Comparison of ENCODE assay signal across 1 fruit fly cellular context in genomic region chr3L:3240597-3241367, dm6.
TF ChIP-seq lines count a peak whose summit lies in the region.

No protein-coding gene starts in this region.

TF ChIP-seq in whole organism, embryonic, 481 proteins besides CTCF, POLR2A, EP300 and RAD21 (continued from another document and continues in another):
- TF ChIP-seq CG4854 (GFP tag; optimal IDR thresholded peaks at IDR 0.05; lab: Kevin White, UChicago): no peak
- no peak for TF ChIP-seq prd (optimal IDR thresholded peaks at IDR 0.05; lab: Kevin White, UChicago)
- no peak for TF ChIP-seq prd (GFP tag; IDR thresholded peaks at IDR 0.05; lab: Robert Waterston, UW)
- no peak for TF ChIP-seq Oaz (GFP tag; IDR thresholded peaks at IDR 0.05; lab: Robert Waterston, UW)
- no peak for TF ChIP-seq CG6791 (GFP tag; IDR thresholded peaks at IDR 0.05; lab: Robert Waterston, UW; ENCODE audit: partially characterized antibody)
- no peak for TF ChIP-seq ken (GFP tag; IDR thresholded peaks at IDR 0.05; lab: Robert Waterston, UW)
- TF ChIP-seq CG3838 (GFP tag; optimal IDR thresholded peaks at IDR 0.05; lab: Kevin White, UChicago): no peak
- no peak for TF ChIP-seq CkIIα-i1 (GFP tag; IDR thresholded peaks at IDR 0.05; lab: Robert Waterston, UW)
- no peak for TF ChIP-seq CG12299 (tag; optimal IDR thresholded peaks at IDR 0.05; lab: Kevin White, UChicago)
- TF ChIP-seq aop (GFP tag; IDR thresholded peaks at IDR 0.05; lab: Robert Waterston, UW): no peak
- no peak for TF ChIP-seq dm (GFP tag; optimal IDR thresholded peaks at IDR 0.05; lab: Kevin White, UChicago)
- TF ChIP-seq CG3726 (GFP tag; IDR thresholded peaks at IDR 0.05; lab: Robert Waterston, UW): no peak
- TF ChIP-seq CG17829 (tag; optimal IDR thresholded peaks at IDR 0.05; lab: Kevin White, UChicago): peak; percentile 11
- no peak for TF ChIP-seq en (GFP tag; optimal IDR thresholded peaks at IDR 0.05; lab: Kevin White, UChicago)
- peak; percentile 34 for TF ChIP-seq phol (tag; optimal IDR thresholded peaks at IDR 0.05; lab: Kevin White, UChicago)
- no peak for TF ChIP-seq MESR4 (GFP tag; optimal IDR thresholded peaks at IDR 0.05; lab: Kevin White, UChicago)
- TF ChIP-seq ftz-f1 (GFP tag; optimal IDR thresholded peaks at IDR 0.05; lab: Kevin White, UChicago): no peak
- no peak for TF ChIP-seq CG11696 (GFP tag; IDR thresholded peaks at IDR 0.05; lab: Robert Waterston, UW)
- TF ChIP-seq CG2875 (GFP tag; optimal IDR thresholded peaks at IDR 0.05; lab: Kevin White, UChicago): no peak
- TF ChIP-seq sd (tag; optimal IDR thresholded peaks at IDR 0.05; lab: Kevin White, UChicago): no peak
- no peak for TF ChIP-seq CG6254 (GFP tag; optimal IDR thresholded peaks at IDR 0.05; lab: Kevin White, UChicago)
- no peak for TF ChIP-seq hbn (GFP tag; IDR thresholded peaks at IDR 0.05; lab: Robert Waterston, UW; ENCODE audit: partially characterized antibody)
- TF ChIP-seq sna (GFP tag; IDR thresholded peaks at IDR 0.05; lab: Robert Waterston, UW; ENCODE audit: partially characterized antibody): no peak
- TF ChIP-seq HLH54F (GFP tag; optimal IDR thresholded peaks at IDR 0.05; lab: Kevin White, UChicago): no peak
- no peak for TF ChIP-seq C15 (GFP tag; IDR thresholded peaks at IDR 0.05; lab: Robert Waterston, UW)
- TF ChIP-seq ab (GFP tag; optimal IDR thresholded peaks at IDR 0.05; lab: Kevin White, UChicago): no peak
- peak; percentile 18; the same call in 1 of the 2 replicates for TF ChIP-seq CG14441 (GFP tag; IDR thresholded peaks at IDR 0.05; lab: Robert Waterston, UW)
- TF ChIP-seq sim (GFP tag; IDR thresholded peaks at IDR 0.05; lab: Robert Waterston, UW): no peak
- no peak for TF ChIP-seq gt (GFP tag; IDR thresholded peaks at IDR 0.05; lab: Robert Waterston, UW)
- no peak for TF ChIP-seq eve (GFP tag; optimal IDR thresholded peaks at IDR 0.05; lab: Kevin White, UChicago)
- no peak for TF ChIP-seq CG43689 (GFP tag; IDR thresholded peaks at IDR 0.05; lab: Robert Waterston, UW)
- TF ChIP-seq nerfin-2 (GFP tag; IDR thresholded peaks at IDR 0.05; lab: Robert Waterston, UW; ENCODE audit: partially characterized antibody): no peak
- TF ChIP-seq CG9215 (GFP tag; IDR thresholded peaks at IDR 0.05; lab: Robert Waterston, UW): no peak
- TF ChIP-seq D19A (tag; optimal IDR thresholded peaks at IDR 0.05; lab: Kevin White, UChicago): peak; percentile 0
- no peak for TF ChIP-seq Awh (GFP tag; IDR thresholded peaks at IDR 0.05; lab: Robert Waterston, UW)
- TF ChIP-seq Atf6 (GFP tag; IDR thresholded peaks at IDR 0.05; lab: Robert Waterston, UW): no peak
- no peak for TF ChIP-seq CG10147 (GFP tag; optimal IDR thresholded peaks at IDR 0.05; lab: Kevin White, UChicago)
- TF ChIP-seq CG16779 (GFP tag; IDR thresholded peaks at IDR 0.05; lab: Robert Waterston, UW): no peak
- no peak for TF ChIP-seq Rfx (GFP tag; IDR thresholded peaks at IDR 0.05; lab: Robert Waterston, UW)
- TF ChIP-seq stwl (tag; optimal IDR thresholded peaks at IDR 0.05; lab: Kevin White, UChicago): no peak
- no peak for TF ChIP-seq CG3281 (GFP tag; optimal IDR thresholded peaks at IDR 0.05; lab: Kevin White, UChicago)
- 0 out of 3 replicates have a peak, but pooled peaks have one; percentile 25 for TF ChIP-seq dysf (GFP tag; IDR thresholded peaks at IDR 0.05; lab: Robert Waterston, UW)
- TF ChIP-seq CG17385 (GFP tag; optimal IDR thresholded peaks at IDR 0.05; lab: Kevin White, UChicago): peak; percentile 49
- no peak for TF ChIP-seq CG18599 (GFP tag; optimal IDR thresholded peaks at IDR 0.05; lab: Kevin White, UChicago)
- TF ChIP-seq kay (GFP tag; optimal IDR thresholded peaks at IDR 0.05; lab: Kevin White, UChicago): no peak
- peak; percentile 56 for TF ChIP-seq Ssrp (tag; optimal IDR thresholded peaks at IDR 0.05; lab: Kevin White, UChicago)
- no peak for TF ChIP-seq CG12104 (GFP tag; optimal IDR thresholded peaks at IDR 0.05; lab: Kevin White, UChicago)
- TF ChIP-seq Doc2 (GFP tag; IDR thresholded peaks at IDR 0.05; lab: Robert Waterston, UW): no peak
- peak; percentile 66 to 92 for TF ChIP-seq bsh (GFP tag; optimal IDR thresholded peaks at IDR 0.05; lab: Kevin White, UChicago)
- peak in 1 of 2 experiments; percentile 31 for TF ChIP-seq dpn (GFP tag; optimal IDR thresholded peaks at IDR 0.05; lab: Kevin White, UChicago)
- TF ChIP-seq CG30431 (GFP tag; optimal IDR thresholded peaks at IDR 0.05; lab: Kevin White, UChicago): no peak
- TF ChIP-seq nmo (GFP tag; optimal IDR thresholded peaks at IDR 0.05; lab: Kevin White, UChicago): peak; percentile 60
- no peak for TF ChIP-seq Mes4 (GFP tag; optimal IDR thresholded peaks at IDR 0.05; lab: Kevin White, UChicago)
- TF ChIP-seq luna (GFP tag; optimal IDR thresholded peaks at IDR 0.05; lab: Kevin White, UChicago): no peak
- TF ChIP-seq ci (GFP tag; IDR thresholded peaks at IDR 0.05; lab: Robert Waterston, UW): 0 out of 3 replicates have a peak, but pooled peaks have one; percentile 43
- no peak for TF ChIP-seq exex (tag; optimal IDR thresholded peaks at IDR 0.05; lab: Kevin White, UChicago)
- TF ChIP-seq nom (GFP tag; optimal IDR thresholded peaks at IDR 0.05; lab: Kevin White, UChicago): peak; percentile 99
- peak; percentile 51 for TF ChIP-seq Oli (tag; optimal IDR thresholded peaks at IDR 0.05; lab: Kevin White, UChicago)
- TF ChIP-seq pzg (GFP tag; optimal IDR thresholded peaks at IDR 0.05; lab: Kevin White, UChicago): no peak
- TF ChIP-seq CG1602 (GFP tag; optimal IDR thresholded peaks at IDR 0.05; lab: Kevin White, UChicago): no peak
- TF ChIP-seq CG17186 (GFP tag; optimal IDR thresholded peaks at IDR 0.05; lab: Kevin White, UChicago): no peak
- TF ChIP-seq Drgx (GFP tag; IDR thresholded peaks at IDR 0.05; lab: Robert Waterston, UW): peak; percentile 84
- TF ChIP-seq shn (GFP tag; optimal IDR thresholded peaks at IDR 0.05; lab: Kevin White, UChicago): no peak
- no peak for TF ChIP-seq Vsx1 (GFP tag; optimal IDR thresholded peaks at IDR 0.05; lab: Kevin White, UChicago)
- no peak for TF ChIP-seq Hmx (GFP tag; optimal IDR thresholded peaks at IDR 0.05; lab: Kevin White, UChicago)
- TF ChIP-seq sens (GFP tag; lab: Kevin White, UChicago): no peak
- no peak for TF ChIP-seq CG4730 (GFP tag; IDR thresholded peaks at IDR 0.05; lab: Robert Waterston, UW)
- TF ChIP-seq crc (GFP tag; optimal IDR thresholded peaks at IDR 0.05; lab: Kevin White, UChicago): no peak
- TF ChIP-seq hth (optimal IDR thresholded peaks at IDR 0.05; lab: Kevin White, UChicago): no peak
- no peak for TF ChIP-seq rib (GFP tag; IDR thresholded peaks at IDR 0.05; lab: Robert Waterston, UW)
- TF ChIP-seq bbx (GFP tag; IDR thresholded peaks at IDR 0.05; lab: Robert Waterston, UW; ENCODE audit: partially characterized antibody): no peak
- no peak for TF ChIP-seq zen2 (GFP tag; IDR thresholded peaks at IDR 0.05; lab: Robert Waterston, UW; ENCODE audit: partially characterized antibody)
- no peak for TF ChIP-seq ham (GFP tag; IDR thresholded peaks at IDR 0.05; lab: Robert Waterston, UW)
- TF ChIP-seq nerfin-1 (tag; optimal IDR thresholded peaks at IDR 0.05; lab: Kevin White, UChicago): no peak
- TF ChIP-seq NC2β (GFP tag; optimal IDR thresholded peaks at IDR 0.05; lab: Kevin White, UChicago): no peak
- TF ChIP-seq Nf-YB (GFP tag; optimal IDR thresholded peaks at IDR 0.05; lab: Kevin White, UChicago): peak; percentile 24
- peak; percentile 40 for TF ChIP-seq CG13424 (tag; optimal IDR thresholded peaks at IDR 0.05; lab: Kevin White, UChicago)
- TF ChIP-seq CG10462 (GFP tag; optimal IDR thresholded peaks at IDR 0.05; lab: Kevin White, UChicago): no peak
- TF ChIP-seq CG6683 (GFP tag; optimal IDR thresholded peaks at IDR 0.05; lab: Kevin White, UChicago): no peak
- TF ChIP-seq CG11093 (GFP tag; IDR thresholded peaks at IDR 0.05; lab: Robert Waterston, UW): no peak
- no peak for TF ChIP-seq Doc3 (GFP tag; IDR thresholded peaks at IDR 0.05; lab: Robert Waterston, UW; ENCODE audit: partially characterized antibody)
- no peak for TF ChIP-seq Fer1 (GFP tag; optimal IDR thresholded peaks at IDR 0.05; lab: Kevin White, UChicago)
- no peak for TF ChIP-seq schlank (tag; optimal IDR thresholded peaks at IDR 0.05; lab: Kevin White, UChicago)
- no peak for TF ChIP-seq eyg (GFP tag; optimal IDR thresholded peaks at IDR 0.05; lab: Kevin White, UChicago)
- no peak for TF ChIP-seq CG3163 (GFP tag; optimal IDR thresholded peaks at IDR 0.05; lab: Kevin White, UChicago)
- TF ChIP-seq CG11085 (GFP tag; IDR thresholded peaks at IDR 0.05; lab: Robert Waterston, UW): no peak
- no peak for TF ChIP-seq YL-1 (GFP tag; optimal IDR thresholded peaks at IDR 0.05; lab: Kevin White, UChicago)
- TF ChIP-seq CG9437 (GFP tag; optimal IDR thresholded peaks at IDR 0.05; lab: Kevin White, UChicago): no peak
- TF ChIP-seq CG18262 (tag; optimal IDR thresholded peaks at IDR 0.05; lab: Kevin White, UChicago): peak; percentile 45
- TF ChIP-seq az2 (GFP tag; optimal IDR thresholded peaks at IDR 0.05; lab: Kevin White, UChicago): peak; percentile 29
- TF ChIP-seq CG10654 (GFP tag; optimal IDR thresholded peaks at IDR 0.05; lab: Kevin White, UChicago): no peak
- no peak for TF ChIP-seq Dref (GFP tag; IDR thresholded peaks at IDR 0.05; lab: Robert Waterston, UW)
- no peak for TF ChIP-seq hb (GFP tag; IDR thresholded peaks at IDR 0.05; lab: Robert Waterston, UW; ENCODE audit: partially characterized antibody)
- no peak for TF ChIP-seq CG6813 (GFP tag; optimal IDR thresholded peaks at IDR 0.05; lab: Kevin White, UChicago)
- TF ChIP-seq CG31224 (GFP tag; IDR thresholded peaks at IDR 0.05; lab: Robert Waterston, UW): no peak
- no peak for TF ChIP-seq stc (GFP tag; IDR thresholded peaks at IDR 0.05; lab: Robert Waterston, UW)
- no peak for TF ChIP-seq ro (GFP tag; IDR thresholded peaks at IDR 0.05; lab: Robert Waterston, UW)
- no peak for TF ChIP-seq NFAT (GFP tag; IDR thresholded peaks at IDR 0.05; lab: Robert Waterston, UW)
- peak; percentile 90 for TF ChIP-seq corto (GFP tag; optimal IDR thresholded peaks at IDR 0.05; lab: Kevin White, UChicago)
- TF ChIP-seq Eip74EF (GFP tag; optimal IDR thresholded peaks at IDR 0.05; lab: Kevin White, UChicago): peak in 1 of 2 experiments; percentile 34
- no peak for TF ChIP-seq CG1233 (GFP tag; optimal IDR thresholded peaks at IDR 0.05; lab: Kevin White, UChicago)
- TF ChIP-seq CG4328 (GFP tag; optimal IDR thresholded peaks at IDR 0.05; lab: Kevin White, UChicago): no peak
- no peak for TF ChIP-seq scrt (GFP tag; optimal IDR thresholded peaks at IDR 0.05; lab: Kevin White, UChicago)
- no peak for TF ChIP-seq Lim3 (GFP tag; IDR thresholded peaks at IDR 0.05; lab: Robert Waterston, UW)
- TF ChIP-seq CHES-1-like (GFP tag; optimal IDR thresholded peaks at IDR 0.05; lab: Kevin White, UChicago): no peak
- TF ChIP-seq CG8281 (tag; optimal IDR thresholded peaks at IDR 0.05; lab: Kevin White, UChicago): no peak
- TF ChIP-seq Meics (GFP tag; optimal IDR thresholded peaks at IDR 0.05; lab: Kevin White, UChicago): no peak
- peak; percentile 18 for TF ChIP-seq unpg (GFP tag; optimal IDR thresholded peaks at IDR 0.05; lab: Kevin White, UChicago)
- no peak for TF ChIP-seq CG10274 (GFP tag; optimal IDR thresholded peaks at IDR 0.05; lab: Kevin White, UChicago)
- no peak for TF ChIP-seq CG7372 (GFP tag; IDR thresholded peaks at IDR 0.05; lab: Robert Waterston, UW)
- no peak for TF ChIP-seq CG16863 (GFP tag; optimal IDR thresholded peaks at IDR 0.05; lab: Kevin White, UChicago)
- TF ChIP-seq onecut (GFP tag; IDR thresholded peaks at IDR 0.05; lab: Robert Waterston, UW): no peak
- no peak for TF ChIP-seq CG14050 (GFP tag; IDR thresholded peaks at IDR 0.05; lab: Robert Waterston, UW)
- TF ChIP-seq CG8089 (GFP tag; optimal IDR thresholded peaks at IDR 0.05; lab: Kevin White, UChicago): no peak
- TF ChIP-seq run (tag; optimal IDR thresholded peaks at IDR 0.05; lab: Kevin White, UChicago): no peak
- TF ChIP-seq Elba2 (GFP tag; optimal IDR thresholded peaks at IDR 0.05; lab: Kevin White, UChicago): no peak
- no peak for TF ChIP-seq CG3847 (GFP tag; IDR thresholded peaks at IDR 0.05; lab: Robert Waterston, UW)
- no peak for TF ChIP-seq Hsf (GFP tag; optimal IDR thresholded peaks at IDR 0.05; lab: Kevin White, UChicago)
- no peak for TF ChIP-seq Stat92E (GFP tag; optimal IDR thresholded peaks at IDR 0.05; lab: Kevin White, UChicago)
- no peak for TF ChIP-seq CG3065 (GFP tag; optimal IDR thresholded peaks at IDR 0.05; lab: Kevin White, UChicago)
- TF ChIP-seq CG2889 (GFP tag; IDR thresholded peaks at IDR 0.05; lab: Robert Waterston, UW): no peak
- no peak for TF ChIP-seq ase (GFP tag; IDR thresholded peaks at IDR 0.05; lab: Robert Waterston, UW)
- TF ChIP-seq CG13123 (GFP tag; optimal IDR thresholded peaks at IDR 0.05; lab: Kevin White, UChicago): no peak
- TF ChIP-seq pan (optimal IDR thresholded peaks at IDR 0.05; lab: Kevin White, UChicago): no peak
- TF ChIP-seq pan (GFP tag; optimal IDR thresholded peaks at IDR 0.05 in 1 of 2, IDR thresholded peaks at IDR 0.05 in 1 of 2): no peak
- TF ChIP-seq CrebB (tag; optimal IDR thresholded peaks at IDR 0.05; lab: Kevin White, UChicago): no peak
- no peak for TF ChIP-seq CG33213 (GFP tag; optimal IDR thresholded peaks at IDR 0.05; lab: Kevin White, UChicago)
- no peak for TF ChIP-seq kni (GFP tag; optimal IDR thresholded peaks at IDR 0.05; lab: Kevin White, UChicago)
- TF ChIP-seq CG7357 (GFP tag; IDR thresholded peaks at IDR 0.05; lab: Robert Waterston, UW): no peak
- no peak for TF ChIP-seq CG3995 (GFP tag; optimal IDR thresholded peaks at IDR 0.05; lab: Kevin White, UChicago)
- no peak for TF ChIP-seq oc (tag; optimal IDR thresholded peaks at IDR 0.05; lab: Kevin White, UChicago)
- peak in 1 of 2 experiments; percentile 65 for TF ChIP-seq Hr51 (GFP tag; optimal IDR thresholded peaks at IDR 0.05; lab: Kevin White, UChicago)
- TF ChIP-seq CG31365 (tag; optimal IDR thresholded peaks at IDR 0.05; lab: Kevin White, UChicago): no peak
- no peak for TF ChIP-seq CG18476 (GFP tag; optimal IDR thresholded peaks at IDR 0.05; lab: Kevin White, UChicago)
- no peak for TF ChIP-seq nau (GFP tag; optimal IDR thresholded peaks at IDR 0.05; lab: Kevin White, UChicago)
- TF ChIP-seq MTF-1 (GFP tag; optimal IDR thresholded peaks at IDR 0.05; lab: Kevin White, UChicago; ENCODE audit: borderline replicate concordance): no peak
- TF ChIP-seq gcm (GFP tag; optimal IDR thresholded peaks at IDR 0.05; lab: Kevin White, UChicago): no peak
- TF ChIP-seq slbo (GFP tag; IDR thresholded peaks at IDR 0.05; lab: Robert Waterston, UW): no peak
- TF ChIP-seq odd (GFP tag; optimal IDR thresholded peaks at IDR 0.05; lab: Kevin White, UChicago): no peak
- no peak for TF ChIP-seq br (optimal IDR thresholded peaks at IDR 0.05; lab: Kevin White, UChicago)
